Fruit fly (Drosophila melanogaster): ENCODE data around the gene Tsp86D.

The Tsp86D gene

dm6 chr3R:10886462-10887315, 18.2 kb downstream of the Tsp86D start (continued):
- TF ChIP-seq CG33213 (GFP tag; optimal IDR thresholded peaks at IDR 0.05) (peak; percentile 56), Oli (tag; optimal IDR thresholded peaks at IDR 0.05) (peak; percentile 91), CG2199 (GFP tag; IDR thresholded peaks at IDR 0.05) (peak; percentile 29; the same call in 1 of the 3 replicates), CG32772 (GFP tag; IDR thresholded peaks at IDR 0.05) (peak; percentile 85), zen2 (GFP tag; IDR thresholded peaks at IDR 0.05; ENCODE audit: partially characterized antibody) (no peak), CG14441 (GFP tag; IDR thresholded peaks at IDR 0.05) (peak; percentile 81), CG10147 (GFP tag; optimal IDR thresholded peaks at IDR 0.05) (peak; percentile 84), repo (GFP tag; optimal IDR thresholded peaks at IDR 0.05) (peak; percentile 69), sug (tag; optimal IDR thresholded peaks at IDR 0.05) (peak; percentile 88), Fer1 (GFP tag; optimal IDR thresholded peaks at IDR 0.05) (peak; percentile 97), Mes4 (GFP tag; optimal IDR thresholded peaks at IDR 0.05) (peak; percentile 82), psq (GFP tag; optimal IDR thresholded peaks at IDR 0.05) (peak; percentile 62), HmgZ (tag; optimal IDR thresholded peaks at IDR 0.05) (peak; percentile 92), PHDP (tag; optimal IDR thresholded peaks at IDR 0.05) (peak; percentile 95), CG14710 (tag; optimal IDR thresholded peaks at IDR 0.05) (peak; percentile 76), CG12942 (GFP tag; optimal IDR thresholded peaks at IDR 0.05) (peak; percentile 69), pzg (GFP tag; optimal IDR thresholded peaks at IDR 0.05) (no peak), Ets65A (GFP tag) (peak; percentile 44), Eip74EF (GFP tag; optimal IDR thresholded peaks at IDR 0.05) (peak in 1 of 2 experiments; percentile 89), CG9215 (GFP tag; IDR thresholded peaks at IDR 0.05) (peak; percentile 91), crol (GFP tag; IDR thresholded peaks at IDR 0.05) (peak; percentile 92), cas (GFP tag; IDR thresholded peaks at IDR 0.05) (peak; percentile 75), Hmr (GFP tag; optimal IDR thresholded peaks at IDR 0.05) (peak; percentile 96), dan (GFP tag; IDR thresholded peaks at IDR 0.05) (no peak), C15 (GFP tag; IDR thresholded peaks at IDR 0.05) (peak; percentile 34; the same call in 1 of the 3 replicates), zen (tag; optimal IDR thresholded peaks at IDR 0.05) (peak; percentile 56), phol (tag; optimal IDR thresholded peaks at IDR 0.05) (peak; percentile 84), CG8359 (GFP tag; optimal IDR thresholded peaks at IDR 0.05; ENCODE audit: borderline replicate concordance) (peak; percentile 57), Xbp1 (GFP tag; optimal IDR thresholded peaks at IDR 0.05) (peak; percentile 88), CG13624 (GFP tag; optimal IDR thresholded peaks at IDR 0.05) (peak; percentile 90), lab (GFP tag; optimal IDR thresholded peaks at IDR 0.05) (peak; percentile 96), fd96Cb (tag; optimal IDR thresholded peaks at IDR 0.05) (peak; percentile 74), CG10274 (GFP tag; optimal IDR thresholded peaks at IDR 0.05) (peak; percentile 99), ftz-f1 (GFP tag; optimal IDR thresholded peaks at IDR 0.05) (peak; percentile 58), HHEX (GFP tag; optimal IDR thresholded peaks at IDR 0.05) (peak; percentile 84), CG10462 (GFP tag; optimal IDR thresholded peaks at IDR 0.05) (peak; percentile 69), CG17186 (GFP tag; optimal IDR thresholded peaks at IDR 0.05) (no peak), crc (GFP tag; optimal IDR thresholded peaks at IDR 0.05) (peak; percentile 87), ci (GFP tag; IDR thresholded peaks at IDR 0.05) (peak; percentile 90), ERR (GFP tag; optimal IDR thresholded peaks at IDR 0.05) (peak; percentile 78), CG6683 (GFP tag; optimal IDR thresholded peaks at IDR 0.05) (peak; percentile 91), grau (tag; optimal IDR thresholded peaks at IDR 0.05) (peak; percentile 86), disco-r (GFP tag; optimal IDR thresholded peaks at IDR 0.05) (peak; percentile 83), CG11695 (GFP tag; IDR thresholded peaks at IDR 0.05) (peak; percentile 85), tap (tag; optimal IDR thresholded peaks at IDR 0.05) (peak; percentile 63), pan (optimal IDR thresholded peaks at IDR 0.05) (no peak), pan (GFP tag; optimal IDR thresholded peaks at IDR 0.05 in 1 of 2, IDR thresholded peaks at IDR 0.05 in 1 of 2) (peak in 1 of 2 experiments; percentile 82), CG2678 (tag; optimal IDR thresholded peaks at IDR 0.05) (peak; percentile 95)

Measured in whole organism, embryonic.